Fruit fly (Drosophila melanogaster) whole organism, embryonic: Measurements from ENCODE around the gene Amun.
A peak's percentile ranks its signal among the peaks of the same experiment; 100 is the strongest.

Experiments used
- ATbp ChIP-seq: fragments of 200-800 bp; sonication (Bioruptor generic); optimal IDR thresholded peaks from 2 replicates; lab custom pipeline; 2017; ENCODE audit warnings: missing biosample characterization, mild to moderate bottlenecking, missing genetic modification characterization, missing genetic modification reagents
- BtbVII ChIP-seq: fragments of 200-800 bp; sonication (Bioruptor generic); optimal IDR thresholded peaks from 3 replicates; lab custom pipeline; 2017; ENCODE audit warnings: missing biosample characterization, mild to moderate bottlenecking, missing genetic modification characterization
- CG11560 ChIP-seq: fragments of 200-800 bp; sonication (Bioruptor generic); IDR thresholded peaks from 3 replicates; pipeline ENCODE4 v1.3.6; 2022; ENCODE audit warnings: missing biosample characterization, missing genetic modification characterization
- CG11723 ChIP-seq: fragments of 200-800 bp; sonication (Bioruptor generic); optimal IDR thresholded peaks from 2 replicates; lab custom pipeline; 2017; ENCODE audit warnings: missing biosample characterization, mild to moderate bottlenecking, missing genetic modification characterization
- CG12659 ChIP-seq: fragments of 200-800 bp; sonication (Bioruptor generic); optimal IDR thresholded peaks from 3 replicates; lab custom pipeline; 2017; ENCODE audit warnings: mild to moderate bottlenecking, missing biosample characterization, missing genetic modification reagents, missing genetic modification characterization
- CG12769 ChIP-seq: fragments of 200-800 bp; sonication (Bioruptor generic); optimal IDR thresholded peaks from 2 replicates; lab custom pipeline; 2019; ENCODE audit warnings: missing biosample characterization, mild to moderate bottlenecking, missing genetic modification characterization, moderate library complexity
- CG13296 ChIP-seq: fragments of 200-800 bp; sonication (Bioruptor generic); optimal IDR thresholded peaks from 3 replicates; lab custom pipeline; 2018; ENCODE audit warnings: missing biosample characterization, mild to moderate bottlenecking, missing genetic modification characterization
- CG14050 ChIP-seq: fragments of 200-800 bp; sonication (Bioruptor generic); IDR thresholded peaks from 3 replicates; pipeline ENCODE4 v1.3.6; 2022; ENCODE audit warnings: missing biosample characterization, missing genetic modification characterization
- CG15514 ChIP-seq: fragments of 200-800 bp; sonication (Bioruptor generic); optimal IDR thresholded peaks from 3 replicates; lab custom pipeline; 2017; ENCODE audit warnings: missing biosample characterization, missing genetic modification characterization, mild to moderate bottlenecking, moderate library complexity, missing genetic modification reagents
- CG15601 ChIP-seq: fragments of 200-800 bp; sonication (Bioruptor generic); optimal IDR thresholded peaks from 3 replicates; lab custom pipeline; 2019; ENCODE audit warnings: missing biosample characterization, mild to moderate bottlenecking, missing genetic modification characterization, moderate library complexity
- CG1603 ChIP-seq: fragments of 200-800 bp; sonication (Bioruptor generic); optimal IDR thresholded peaks from 2 replicates; lab custom pipeline; 2019; ENCODE audit warnings: missing biosample characterization, mild to moderate bottlenecking, missing genetic modification characterization, moderate library complexity
- CG17328 ChIP-seq: fragments of 200-800 bp; sonication (Bioruptor generic); IDR thresholded peaks from 2 replicates; pipeline ENCODE4 v1.3.6; 2022; ENCODE audit warnings: missing biosample characterization, missing genetic modification characterization
- CG17359 ChIP-seq: fragments of 200-800 bp; sonication (Bioruptor generic); optimal IDR thresholded peaks from 3 replicates; lab custom pipeline; 2018; ENCODE audit warnings: missing biosample characterization, mild to moderate bottlenecking, missing genetic modification characterization, moderate library complexity
- CG18011 ChIP-seq: fragments of 200-800 bp; sonication (Bioruptor generic); optimal IDR thresholded peaks from 2 replicates; lab custom pipeline; 2017; ENCODE audit warnings: missing biosample characterization, missing genetic modification characterization, mild to moderate bottlenecking, moderate library complexity, missing genotype
- CG18599 ChIP-seq: fragments of 200-800 bp; sonication (Bioruptor generic); optimal IDR thresholded peaks from 3 replicates; lab custom pipeline; 2017; ENCODE audit warnings: missing biosample characterization, missing genetic modification characterization, mild to moderate bottlenecking, moderate library complexity, missing genetic modification reagents
- CG2120 ChIP-seq: fragments of 200-800 bp; sonication (Bioruptor generic); optimal IDR thresholded peaks from 3 replicates; lab custom pipeline; 2016; ENCODE audit warnings: missing biosample characterization, missing genetic modification characterization
- CG2678 ChIP-seq: fragments of 200-800 bp; sonication (Bioruptor generic); optimal IDR thresholded peaks from 3 replicates; lab custom pipeline; 2019; ENCODE audit warnings: missing biosample characterization, mild to moderate bottlenecking, missing genetic modification characterization, moderate library complexity
- CG2875 ChIP-seq: fragments of 200-800 bp; sonication (Bioruptor generic); optimal IDR thresholded peaks from 2 replicates; lab custom pipeline; 2017; ENCODE audit warnings: missing biosample characterization, mild to moderate bottlenecking, missing genetic modification characterization, missing genetic modification reagents
- CG6272 ChIP-seq: fragments of 200-800 bp; sonication (Bioruptor generic); IDR thresholded peaks from 2 replicates; pipeline ENCODE4 v1.3.6; 2022; ENCODE audit warnings: missing biosample characterization, missing genetic modification characterization
- CG7987 ChIP-seq: fragments of 200-800 bp; sonication (Bioruptor generic); optimal IDR thresholded peaks from 2 replicates; lab custom pipeline; 2018; ENCODE audit warnings: missing biosample characterization, mild to moderate bottlenecking, missing genetic modification characterization, moderate library complexity
- CG8290 ChIP-seq, 3 experiments: fragments of 200-800 bp; sonication (Bioruptor generic); optimal IDR thresholded peaks; 2 replicates each; lab custom pipeline; 2016 to 2019; ENCODE audit warnings: missing biosample characterization in 3 of 3, missing genetic modification characterization in 3 of 3, mild to moderate bottlenecking in 2 of 3, moderate library complexity in 1 of 3
- CG9932 ChIP-seq: fragments of 200-800 bp; sonication (Bioruptor generic); IDR thresholded peaks from 2 replicates; pipeline ENCODE4 v1.3.6; 2022; ENCODE audit warnings: missing biosample characterization, missing genetic modification characterization
- CTCF ChIP-seq: fragments of 200-800 bp; sonication (Bioruptor generic); optimal IDR thresholded peaks from 2 replicates; lab custom pipeline; 2017; ENCODE audit warnings: missing biosample characterization, mild to moderate bottlenecking, missing genetic modification characterization, moderate library complexity
- D19A ChIP-seq: fragments of 200-800 bp; optimal IDR thresholded peaks from 3 replicates; lab custom pipeline; 2019; ENCODE audit warnings: missing biosample characterization, mild to moderate bottlenecking, missing genetic modification characterization, moderate library complexity
- Fer1 ChIP-seq: fragments of 200-800 bp; sonication (Bioruptor generic); optimal IDR thresholded peaks from 2 replicates; lab custom pipeline; 2017; ENCODE audit warnings: missing biosample characterization, mild to moderate bottlenecking, missing genetic modification characterization
- Gug ChIP-seq: fragments of 200-800 bp; sonication (Bioruptor generic); IDR thresholded peaks from 4 replicates; pipeline ENCODE4 v1.3.6; 2022; ENCODE audit warnings: missing biosample characterization, missing genetic modification characterization
- HmgD ChIP-seq: fragments of 200-800 bp; sonication (Bioruptor generic); optimal IDR thresholded peaks from 3 replicates; lab custom pipeline; 2016; ENCODE audit warnings: missing biosample characterization, missing genetic modification characterization
- Hmr ChIP-seq: fragments of 200-800 bp; sonication (Bioruptor generic); optimal IDR thresholded peaks from 3 replicates; lab custom pipeline; 2017; ENCODE audit warnings: mild to moderate bottlenecking, missing biosample characterization, missing genetic modification reagents, missing genetic modification characterization
- Med ChIP-seq: fragments of 200-800 bp; sonication (Bioruptor generic); peaks from one replicate; lab custom pipeline; 2016; ENCODE audit warnings: missing biosample characterization, missing genetic modification characterization, mild to moderate bottlenecking, inconsistent platforms, moderate library complexity
- Optix ChIP-seq: fragments of 200-800 bp; sonication (Bioruptor generic); IDR thresholded peaks from 3 replicates; pipeline ENCODE4 v1.3.6; 2022; ENCODE audit warnings: missing biosample characterization, missing genetic modification characterization
- Sox102F ChIP-seq: fragments of 200-800 bp; sonication (Bioruptor generic); optimal IDR thresholded peaks from 2 replicates; lab custom pipeline; 2018; ENCODE audit warnings: missing biosample characterization, mild to moderate bottlenecking, missing genetic modification characterization, moderate library complexity
- aop ChIP-seq: fragments of 200-800 bp; sonication (Bioruptor generic); IDR thresholded peaks from 2 replicates; pipeline ENCODE4 v1.3.6; 2022; ENCODE audit warnings: missing biosample characterization, missing genetic modification characterization
- bsh ChIP-seq, 2 experiments: fragments of 200-800 bp; sonication (Bioruptor generic); optimal IDR thresholded peaks; 2 replicates each; lab custom pipeline; 2017 to 2018; ENCODE audit warnings: mild to moderate bottlenecking in 2 of 2, missing biosample characterization in 2 of 2, missing genetic modification characterization in 2 of 2, moderate library complexity in 1 of 2
- chinmo ChIP-seq: fragments of 200-800 bp; sonication (Bioruptor generic); IDR thresholded peaks from 4 replicates; pipeline ENCODE4 v1.3.6; 2022; ENCODE audit warnings: missing biosample characterization, missing genetic modification characterization; ENCODE audit not compliant: partially characterized antibody
- ci ChIP-seq: fragments of 200-800 bp; sonication (Bioruptor generic); IDR thresholded peaks from 3 replicates; pipeline ENCODE4 v1.3.6; 2022; ENCODE audit warnings: missing biosample characterization, missing genetic modification characterization
- dysf ChIP-seq: fragments of 200-800 bp; sonication (Bioruptor generic); IDR thresholded peaks from 3 replicates; pipeline ENCODE4 v1.3.6; 2022; ENCODE audit warnings: missing biosample characterization, missing genetic modification characterization
- gem ChIP-seq: fragments of 200-800 bp; sonication (Bioruptor generic); optimal IDR thresholded peaks from 2 replicates; lab custom pipeline; 2019; ENCODE audit warnings: missing biosample characterization, mild to moderate bottlenecking, missing genetic modification characterization, moderate library complexity
- grau ChIP-seq: fragments of 200-800 bp; optimal IDR thresholded peaks from 3 replicates; lab custom pipeline; 2019; ENCODE audit warnings: missing biosample characterization, mild to moderate bottlenecking, missing genetic modification characterization, moderate library complexity
- knrl ChIP-seq: fragments of 200-800 bp; sonication (Bioruptor generic); IDR thresholded peaks from 3 replicates; pipeline ENCODE4 v1.3.6; 2022; ENCODE audit warnings: missing biosample characterization, missing genetic modification characterization; ENCODE audit not compliant: partially characterized antibody
- lbe ChIP-seq: fragments of 200-800 bp; sonication (Bioruptor generic); optimal IDR thresholded peaks from 2 replicates; lab custom pipeline; 2016; ENCODE audit warnings: missing biosample characterization, mild to moderate bottlenecking, missing genetic modification characterization
- lola ChIP-seq, 3 experiments: fragments of >200 bp in 2 of 3; fragments of 200-800 bp in 1 of 3; sonication (Bioruptor generic) in 1 of 3; optimal IDR thresholded peaks; 2 replicates each; lab custom pipeline; 2017 to 2019; ENCODE audit warnings: missing biosample characterization in 3 of 3, missing genetic modification characterization in 3 of 3, mild to moderate bottlenecking in 1 of 3, moderate library complexity in 1 of 3
- nom ChIP-seq: fragments of 200-800 bp; sonication (Bioruptor generic); optimal IDR thresholded peaks from 2 replicates; lab custom pipeline; 2017; ENCODE audit warnings: missing biosample characterization, missing genetic modification characterization, mild to moderate bottlenecking, moderate library complexity, missing genetic modification reagents
- prd ChIP-seq, 3 experiments: fragments of >200 bp in 2 of 3; fragments of 200-800 bp in 1 of 3; sonication (Bioruptor generic) in 1 of 3; optimal IDR thresholded peaks in 2 of 3; IDR thresholded peaks in 1 of 3; 2 replicates in 2 of 3; 3 replicates in 1 of 3; pipeline versions ENCODE4 v1.3.6 to Lab custom; 2017 to 2022; ENCODE audit warnings: missing biosample characterization in 1 of 3, missing genetic modification characterization in 1 of 3
- row ChIP-seq: fragments of 200-800 bp; sonication (Bioruptor generic); IDR thresholded peaks from 3 replicates; pipeline ENCODE4 v1.3.6; 2022; ENCODE audit warnings: missing biosample characterization, missing genetic modification characterization
- sens ChIP-seq: fragments of 200-800 bp; sonication (Bioruptor generic); peaks from one replicate; lab custom pipeline; 2016; ENCODE audit warnings: missing biosample characterization, missing genetic modification characterization
- sob ChIP-seq: fragments of 200-800 bp; sonication (Bioruptor generic); IDR thresholded peaks from 2 replicates; pipeline ENCODE4 v1.3.6; 2022; ENCODE audit warnings: missing biosample characterization, missing genetic modification characterization

Gene Amun

DNA sequence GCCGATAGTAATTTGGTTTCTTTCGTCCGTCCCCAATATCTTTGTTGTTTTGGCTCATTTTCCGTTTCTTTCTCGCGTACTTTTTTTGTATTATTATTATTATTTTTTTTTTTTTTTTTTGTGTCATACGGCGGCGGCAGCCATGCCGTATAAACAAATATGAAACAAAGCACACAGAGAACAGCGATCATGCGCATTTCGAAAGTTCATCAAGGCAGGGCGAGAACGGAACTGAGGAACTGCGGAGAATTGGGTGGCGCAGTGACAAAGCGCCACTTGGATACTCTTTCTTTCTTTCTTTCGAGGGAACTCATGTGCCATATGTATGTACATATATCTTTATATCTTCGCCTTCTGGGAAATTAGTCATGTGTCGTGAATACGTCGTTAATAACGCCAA, 30.9 kb downstream of the Amun start:
- TF ChIP-seq CG13296 (GFP tag; lab: Kevin White, UChicago) = peak; percentile 3
- TF ChIP-seq CG17359 (tag; lab: Kevin White, UChicago) = peak; percentile 29
- peak; percentile 13 for TF ChIP-seq CG2120 (GFP tag; lab: Kevin White, UChicago)
- peak; percentile 17 for TF ChIP-seq BtbVII (GFP tag; lab: Kevin White, UChicago)
- peak; percentile 11 for TF ChIP-seq CG18599 (GFP tag; lab: Kevin White, UChicago)
- TF ChIP-seq CG12769 = peak; percentile 8
- TF ChIP-seq CTCF (GFP tag; lab: Kevin White, UChicago) = no peak
- peak; percentile 70 for TF ChIP-seq row (GFP tag; lab: Robert Waterston, UW)
- TF ChIP-seq dysf (GFP tag; lab: Robert Waterston, UW) = 0 out of 3 replicates have a peak, but pooled peaks have one; percentile 22
- 0 out of 3 replicates have a peak, but pooled peaks have one; percentile 23 for TF ChIP-seq ci
- no peak for TF ChIP-seq lola (GFP tag; optimal IDR thresholded peaks at IDR 0.05; lab: Kevin White, UChicago)
- TF ChIP-seq CG9932 (GFP tag; lab: Robert Waterston, UW) = 0 out of 2 replicates have a peak, but pooled peaks have one; percentile 28
- TF ChIP-seq HmgD = no peak
- 0 out of 2 replicates have a peak, but pooled peaks have one; percentile 42 for TF ChIP-seq aop
- peak; percentile 10 for TF ChIP-seq gem (tag; lab: Kevin White, UChicago)
- peak; percentile 22 for TF ChIP-seq CG1603 (tag; lab: Kevin White, UChicago)
- TF ChIP-seq Hmr (GFP tag; lab: Kevin White, UChicago) = no peak
- no peak for TF ChIP-seq Sox102F (GFP tag; lab: Kevin White, UChicago)
- 0 out of 4 replicates have a peak, but pooled peaks have one; percentile 9 for TF ChIP-seq chinmo (GFP tag; lab: Robert Waterston, UW)
- TF ChIP-seq Med (GFP tag; lab: Kevin White, UChicago) = peak; percentile 69
- peak; percentile 3 for TF ChIP-seq grau (tag; lab: Kevin White, UChicago)
- TF ChIP-seq CG11723 (GFP tag; lab: Kevin White, UChicago) = no peak
- TF ChIP-seq CG11560 (tag; lab: Robert Waterston, UW) = no peak
- TF ChIP-seq lbe = peak; percentile 31
- TF ChIP-seq CG15514 (GFP tag; lab: Kevin White, UChicago) = peak; percentile 83
- no peak for TF ChIP-seq Fer1
- TF ChIP-seq CG7987 = peak; percentile 21
- no peak for TF ChIP-seq CG14050 (GFP tag; lab: Robert Waterston, UW)
- no peak for TF ChIP-seq CG15601
- TF ChIP-seq CG6272 (GFP tag; lab: Robert Waterston, UW) = no peak
- no peak for TF ChIP-seq CG18011 (GFP tag; lab: Kevin White, UChicago)
- no peak for TF ChIP-seq knrl (GFP tag; lab: Robert Waterston, UW)
- peak; percentile 68 for TF ChIP-seq nom
- no peak for TF ChIP-seq Optix (GFP tag; lab: Robert Waterston, UW)
- peak; percentile 54 for TF ChIP-seq sens (GFP tag; lab: Kevin White, UChicago)
- peak in 1 of 2 experiments; percentile 6 for TF ChIP-seq bsh (GFP tag; optimal IDR thresholded peaks at IDR 0.05; lab: Kevin White, UChicago)
- peak; percentile 4 for TF ChIP-seq CG12659 (GFP tag; lab: Kevin White, UChicago)
- TF ChIP-seq CG2678 = peak; percentile 14
- 0 out of 2 replicates have a peak, but pooled peaks have one; percentile 13 for TF ChIP-seq sob (GFP tag; lab: Robert Waterston, UW)
- TF ChIP-seq CG17328 (GFP tag; lab: Robert Waterston, UW) = 0 out of 2 replicates have a peak, but pooled peaks have one; percentile 25
- TF ChIP-seq ATbp (GFP tag; lab: Kevin White, UChicago) = peak; percentile 15
- TF ChIP-seq D19A (tag; lab: Kevin White, UChicago) = peak; percentile 96
- no peak for TF ChIP-seq CG8290 (GFP tag; optimal IDR thresholded peaks at IDR 0.05; lab: Kevin White, UChicago)
- peak in 1 of 2 experiments; percentile 42 for TF ChIP-seq CG8290 (tag; optimal IDR thresholded peaks at IDR 0.05; lab: Kevin White, UChicago)
- no peak for TF ChIP-seq CG2875 (GFP tag; lab: Kevin White, UChicago)
- TF ChIP-seq prd (optimal IDR thresholded peaks at IDR 0.05; lab: Kevin White, UChicago) = no peak
- TF ChIP-seq prd (GFP tag; IDR thresholded peaks at IDR 0.05; lab: Robert Waterston, UW) = 0 out of 3 replicates have a peak, but pooled peaks have one; percentile 7
- TF ChIP-seq Gug = no peak
